Worm (Caenorhabditis elegans) whole organism, L4 larva: ENCODE results near the gene T15B7.8.

ENCODE experiments used
- F49E8.2 ChIP-seq: sonication (generic microtip); optimal IDR thresholded peaks from 2 replicates; lab custom pipeline; 2016; ENCODE audit warnings: missing compliant biosample characterization, mild to moderate bottlenecking, missing genetic modification characterization, borderline replicate concordance
- R02D3.7 ChIP-seq: fragments of 150-350 bp; sonication (generic microtip); optimal IDR thresholded peaks from 3 replicates; lab custom pipeline; 2014; ENCODE audit warnings: missing biosample characterization, missing genetic modification characterization
- T20F7.1 ChIP-seq: fragments of 200-800 bp; sonication (Bioruptor generic); optimal IDR thresholded peaks from 2 replicates; lab custom pipeline; 2018; ENCODE audit warnings: mild to moderate bottlenecking, missing genetic modification characterization, missing compliant biosample characterization
- daf-12 ChIP-seq: fragments of 150-350 bp; optimal IDR thresholded peaks from 2 replicates; lab custom pipeline; 2014; ENCODE audit warnings: missing biosample characterization, missing genetic modification reagents, missing genetic modification characterization
- dpl-1 ChIP-seq: fragments of 150-350 bp; optimal IDR thresholded peaks from 2 replicates; lab custom pipeline; 2014; ENCODE audit warnings: missing biosample characterization, missing genetic modification reagents, missing genetic modification characterization
- dve-1 ChIP-seq: sonication (generic microtip); optimal IDR thresholded peaks from 2 replicates; lab custom pipeline; 2017; ENCODE audit warnings: antibody characterized with exemption, mild to moderate bottlenecking, missing genetic modification characterization, missing compliant biosample characterization; ENCODE audit not compliant: insufficient read depth
- fos-1 ChIP-seq: fragments of 150-350 bp; optimal IDR thresholded peaks from 2 replicates; lab custom pipeline; 2014; ENCODE audit warnings: missing biosample characterization, missing genetic modification characterization
- jun-1 ChIP-seq: fragments of 150-350 bp; optimal IDR thresholded peaks from 2 replicates; lab custom pipeline; 2014; ENCODE audit warnings: missing biosample characterization, missing genetic modification reagents, missing genetic modification characterization
- lin-15B ChIP-seq: fragments of 150-350 bp; sonication (generic microtip); optimal IDR thresholded peaks from 3 replicates; lab custom pipeline; 2014; ENCODE audit warnings: missing biosample characterization, missing genetic modification characterization
- nhr-10 ChIP-seq: fragments of 150-350 bp; optimal IDR thresholded peaks from 2 replicates; lab custom pipeline; 2014; ENCODE audit warnings: missing biosample characterization, missing genetic modification characterization

- TF ChIP-seq dpl-1 (GFP tag; lab: Kevin White, UChicago) (no peak), jun-1 (tag; lab: Kevin White, UChicago) (no peak), lin-15B (tag; lab: Kevin White, UChicago) (no peak), fos-1 (tag; lab: Kevin White, UChicago) (no peak), daf-12 (tag; lab: Kevin White, UChicago) (no peak), T20F7.1 (no peak), F49E8.2 (tag; lab: Kevin White, UChicago) (no peak), R02D3.7 (tag; lab: Kevin White, UChicago) (no peak), nhr-10 (tag; lab: Kevin White, UChicago) (no peak), dve-1 (tag; lab: Kevin White, UChicago) (no peak)
These were observed 17.6 kb upstream of the T15B7.8 start, which contains the start of gene dmsr-11 for ce11 chrV:6803992-6804391.
